Worm (Caenorhabditis elegans): ENCODE measurements around the gene F54E4.3.

F54E4.3 gene

DNA sequence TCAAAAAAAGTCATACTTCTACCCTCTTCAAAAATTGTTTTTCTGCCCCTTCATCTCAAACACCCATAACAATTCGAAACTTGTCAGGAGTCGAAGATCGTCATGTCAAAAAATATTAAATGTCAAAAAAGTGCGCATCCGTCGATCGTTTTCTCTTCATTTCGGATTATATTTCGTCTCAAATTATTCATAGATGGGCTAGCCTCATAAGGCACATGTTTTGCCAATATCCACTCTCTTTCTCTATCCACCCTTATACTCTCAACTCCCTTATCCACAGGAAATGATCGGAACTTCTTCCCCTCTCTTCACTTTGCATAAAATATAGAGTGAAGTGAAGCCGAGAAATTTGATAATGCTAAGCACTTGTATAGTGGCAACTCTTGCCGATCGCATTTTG, 2.5 kb downstream of the F54E4.3 start:
- no peak for TF ChIP-seq tab-1 (GFP tag; IDR thresholded peaks at IDR 0.05)
- TF ChIP-seq flt-1 (GFP tag; IDR thresholded peaks at IDR 0.05): no peak
- no peak for TF ChIP-seq ztf-23 (GFP tag; IDR thresholded peaks at IDR 0.05)
- no peak for TF ChIP-seq cog-1 (tag; optimal IDR thresholded peaks at IDR 0.05)
- no peak for TF ChIP-seq ref-1 (GFP tag; conservative IDR thresholded peaks at IDR 0.05)

DNA sequence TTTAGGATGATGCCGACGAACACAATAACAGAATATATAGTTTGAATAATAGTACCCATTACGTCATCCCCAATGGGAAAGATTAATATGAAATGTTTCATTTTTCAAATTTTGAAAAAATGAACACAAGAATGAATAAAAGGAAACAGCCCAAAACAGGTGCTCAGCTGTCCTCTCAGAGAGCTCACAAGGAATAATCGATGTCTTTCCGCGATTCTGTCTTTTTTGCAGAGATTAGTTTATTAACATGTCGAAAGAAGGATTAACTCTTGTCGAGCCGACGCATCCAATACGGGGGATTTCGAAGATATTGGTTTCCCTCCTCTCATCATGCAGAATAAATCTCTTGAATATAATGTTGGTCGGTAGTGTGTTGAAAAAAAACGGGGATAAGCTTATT, 7.4 kb downstream of the F54E4.3 start, which contains the start of gene F54E4.2:
Gene F54E4.2 (minus strand): TSS at position 101 of the 400 bp plus-strand sequence.
- TF ChIP-seq ztf-23 (GFP tag; IDR thresholded peaks at IDR 0.05): no peak
- no peak for TF ChIP-seq T22C8.4 (GFP tag; IDR thresholded peaks at IDR 0.05)
- TF ChIP-seq cog-1 (tag; optimal IDR thresholded peaks at IDR 0.05): no peak
- TF ChIP-seq ztf-29 (GFP tag; IDR thresholded peaks at IDR 0.05): no peak
- no peak for TF ChIP-seq flt-1 (GFP tag; IDR thresholded peaks at IDR 0.05)
- TF ChIP-seq ref-1 (GFP tag; conservative IDR thresholded peaks at IDR 0.05): no peak
- no peak for TF ChIP-seq klf-2 (GFP tag; conservative IDR thresholded peaks at IDR 0.05)
- no peak for TF ChIP-seq med-1 (GFP tag; optimal IDR thresholded peaks at IDR 0.05; ENCODE audit: insufficient read depth)
- no peak for TF ChIP-seq tab-1 (GFP tag; IDR thresholded peaks at IDR 0.05)

- no peak for TF ChIP-seq ztf-29 (GFP tag; IDR thresholded peaks at IDR 0.05)
- no peak for TF ChIP-seq klf-2 (GFP tag; conservative IDR thresholded peaks at IDR 0.05)
- TF ChIP-seq ref-1 (GFP tag; conservative IDR thresholded peaks at IDR 0.05): no peak
- TF ChIP-seq cog-1 (tag; optimal IDR thresholded peaks at IDR 0.05): no peak
- TF ChIP-seq T22C8.4 (GFP tag; IDR thresholded peaks at IDR 0.05): no peak
- TF ChIP-seq ztf-23 (GFP tag; IDR thresholded peaks at IDR 0.05): no peak
- no peak for TF ChIP-seq med-1 (GFP tag; optimal IDR thresholded peaks at IDR 0.05; ENCODE audit: insufficient read depth)
- no peak for TF ChIP-seq flt-1 (GFP tag; IDR thresholded peaks at IDR 0.05)
- TF ChIP-seq tab-1 (GFP tag; IDR thresholded peaks at IDR 0.05): no peak
These were observed 15.0 kb downstream of the F54E4.3 start for ce11 chrX:14621207-14621606.

- no peak for TF ChIP-seq ztf-23 (GFP tag; IDR thresholded peaks at IDR 0.05)
- no peak for TF ChIP-seq ref-1 (GFP tag; conservative IDR thresholded peaks at IDR 0.05)
- TF ChIP-seq flt-1 (GFP tag; IDR thresholded peaks at IDR 0.05): no peak
- TF ChIP-seq cog-1 (tag; optimal IDR thresholded peaks at IDR 0.05): no peak
- TF ChIP-seq klf-2 (GFP tag; conservative IDR thresholded peaks at IDR 0.05): no peak
- no peak for TF ChIP-seq med-1 (GFP tag; optimal IDR thresholded peaks at IDR 0.05; ENCODE audit: insufficient read depth)
- no peak for TF ChIP-seq tab-1 (GFP tag; IDR thresholded peaks at IDR 0.05)
These were observed 25.1 kb downstream of the F54E4.3 start, which contains the start of gene rbc-1 for ce11 chrX:14611074-14611473. TSS of gene rbc-1 (plus strand) at chrX:14611374.

DNA sequence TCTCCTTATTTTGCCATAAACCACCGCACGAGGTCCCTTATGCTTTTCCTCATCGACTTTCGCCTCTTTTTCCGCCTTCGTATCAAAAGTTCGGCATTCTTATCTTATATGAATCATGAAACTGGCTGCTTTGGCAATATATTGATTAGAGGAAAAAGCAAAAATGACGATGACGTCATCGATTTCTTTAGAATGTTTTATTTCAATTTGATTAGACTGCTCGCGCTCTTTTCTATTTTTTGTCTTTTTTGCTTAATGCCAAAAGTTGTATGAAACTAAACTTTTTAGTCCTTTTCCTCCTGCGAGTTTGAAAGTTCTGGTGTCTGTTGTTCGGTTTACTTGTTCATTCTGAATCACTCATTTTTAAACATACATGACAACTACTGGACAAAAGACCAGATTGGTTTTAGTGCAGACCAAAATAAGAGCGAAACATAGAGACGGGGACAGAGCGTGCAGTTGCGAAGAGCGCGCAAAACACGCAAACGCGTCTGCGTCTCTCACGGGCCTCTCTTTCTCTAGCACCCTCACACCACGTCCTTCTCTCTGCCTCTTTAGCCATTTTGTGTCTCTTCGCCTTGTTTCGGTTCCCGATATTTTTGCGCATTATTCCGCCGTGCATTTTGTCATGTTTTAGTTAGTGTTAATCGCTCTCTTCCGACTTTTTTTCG, 26.0 kb downstream of the F54E4.3 start:
- TF ChIP-seq ztf-23 (GFP tag; IDR thresholded peaks at IDR 0.05) (peak; percentile 12; the same call in 1 of the 2 replicates), flt-1 (GFP tag; IDR thresholded peaks at IDR 0.05) (peak; percentile 54; the same call in 1 of the 2 replicates), T22C8.4 (GFP tag; IDR thresholded peaks at IDR 0.05) (0 out of 2 replicates have a peak, but pooled peaks have one; percentile 9), med-1 (GFP tag; optimal IDR thresholded peaks at IDR 0.05; ENCODE audit: insufficient read depth) (no peak)

DNA sequence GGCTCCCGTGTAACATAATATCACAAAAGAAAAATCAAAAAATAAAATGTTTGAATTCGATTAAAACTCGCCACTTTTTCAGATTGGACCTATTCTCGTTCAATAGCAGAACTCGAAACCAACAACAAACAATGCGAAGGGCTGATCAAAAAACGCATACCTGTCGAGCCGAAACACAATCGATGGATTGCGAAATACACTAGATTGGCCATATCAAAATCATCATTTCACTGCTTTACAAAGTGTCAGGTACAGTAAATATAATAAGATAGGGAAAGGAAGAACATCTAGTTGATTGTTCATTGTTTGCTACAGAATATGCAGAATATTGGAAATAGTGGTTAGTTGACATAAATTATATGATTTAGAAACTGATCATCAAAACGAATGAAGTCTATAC, 28.5 kb downstream of the F54E4.3 start:
- TF ChIP-seq ztf-29 (GFP tag; IDR thresholded peaks at IDR 0.05) (no peak), klf-2 (GFP tag; conservative IDR thresholded peaks at IDR 0.05) (no peak), ztf-23 (GFP tag; IDR thresholded peaks at IDR 0.05) (no peak), tab-1 (GFP tag; IDR thresholded peaks at IDR 0.05) (no peak), flt-1 (GFP tag; IDR thresholded peaks at IDR 0.05) (no peak), cog-1 (tag; optimal IDR thresholded peaks at IDR 0.05) (no peak), T22C8.4 (GFP tag; IDR thresholded peaks at IDR 0.05) (no peak), ref-1 (GFP tag; conservative IDR thresholded peaks at IDR 0.05) (no peak), med-1 (GFP tag; optimal IDR thresholded peaks at IDR 0.05; ENCODE audit: insufficient read depth) (no peak)

DNA sequence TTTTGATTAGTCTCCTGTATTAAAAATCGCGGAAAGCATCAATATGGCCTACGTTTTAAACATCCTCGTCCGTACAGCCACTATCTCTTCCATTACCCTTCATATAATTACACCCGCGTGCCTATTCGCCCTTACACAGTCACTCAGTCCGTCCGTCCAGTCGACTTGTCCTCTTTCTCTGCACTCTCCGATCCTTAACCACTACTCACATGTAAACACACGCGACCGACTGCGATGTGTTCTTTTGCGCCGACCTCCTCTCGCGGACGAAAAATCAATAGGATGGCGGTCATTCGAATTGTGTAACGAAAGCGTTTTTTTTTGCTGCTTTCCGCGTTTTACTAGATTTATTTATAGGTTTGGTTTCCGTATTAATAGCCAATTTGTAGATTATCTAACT, 33.5 kb downstream of the F54E4.3 start, which contains the start of gene eor-2:
Gene eor-2 (plus strand): TSS at position 342 of the 400 bp plus-strand sequence.
- no peak for TF ChIP-seq ztf-29 (GFP tag; IDR thresholded peaks at IDR 0.05)
- no peak for TF ChIP-seq ref-1 (GFP tag; conservative IDR thresholded peaks at IDR 0.05)
- TF ChIP-seq tab-1 (GFP tag; IDR thresholded peaks at IDR 0.05): no peak
- no peak for TF ChIP-seq med-1 (GFP tag; optimal IDR thresholded peaks at IDR 0.05; ENCODE audit: insufficient read depth)
- TF ChIP-seq T22C8.4 (GFP tag; IDR thresholded peaks at IDR 0.05): peak; percentile 79
- TF ChIP-seq flt-1 (GFP tag; IDR thresholded peaks at IDR 0.05): peak; percentile 70; the same call in 1 of the 2 replicates
- peak; percentile 79 for TF ChIP-seq cog-1 (tag; optimal IDR thresholded peaks at IDR 0.05)
- TF ChIP-seq klf-2 (GFP tag; conservative IDR thresholded peaks at IDR 0.05): no peak
- no peak for TF ChIP-seq ztf-23 (GFP tag; IDR thresholded peaks at IDR 0.05)

DNA sequence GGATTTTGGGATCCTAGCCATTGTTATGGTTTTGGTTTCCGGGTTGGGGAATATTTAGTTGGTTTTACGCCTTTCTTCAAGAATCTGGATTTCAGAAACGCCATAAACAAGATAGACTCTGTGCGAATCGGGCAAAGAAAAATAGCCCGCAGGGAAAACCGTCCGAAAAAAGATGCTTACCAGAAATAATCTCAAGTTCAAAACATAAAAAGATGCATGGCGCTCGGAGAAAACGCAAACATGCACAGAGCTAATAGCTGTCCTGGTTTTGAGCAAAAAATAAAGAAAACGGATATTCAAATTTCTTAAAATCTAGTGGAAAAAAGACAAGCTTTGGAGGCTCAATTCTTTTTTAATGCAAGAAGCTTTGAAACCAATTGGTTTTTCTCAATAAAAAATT, 37.0 kb downstream of the F54E4.3 start, which contains the start of gene C44H4.6:
Gene C44H4.6 (minus strand): TSS at position 101 of the 400 bp plus-strand sequence.
- TF ChIP-seq ztf-23 (GFP tag; IDR thresholded peaks at IDR 0.05) (no peak), klf-2 (GFP tag; conservative IDR thresholded peaks at IDR 0.05) (no peak), flt-1 (GFP tag; IDR thresholded peaks at IDR 0.05) (no peak), med-1 (GFP tag; optimal IDR thresholded peaks at IDR 0.05; ENCODE audit: insufficient read depth) (no peak), ztf-29 (GFP tag; IDR thresholded peaks at IDR 0.05) (no peak), ref-1 (GFP tag; conservative IDR thresholded peaks at IDR 0.05) (no peak), T22C8.4 (GFP tag; IDR thresholded peaks at IDR 0.05) (no peak), cog-1 (tag; optimal IDR thresholded peaks at IDR 0.05) (no peak), tab-1 (GFP tag; IDR thresholded peaks at IDR 0.05) (no peak)

DNA sequence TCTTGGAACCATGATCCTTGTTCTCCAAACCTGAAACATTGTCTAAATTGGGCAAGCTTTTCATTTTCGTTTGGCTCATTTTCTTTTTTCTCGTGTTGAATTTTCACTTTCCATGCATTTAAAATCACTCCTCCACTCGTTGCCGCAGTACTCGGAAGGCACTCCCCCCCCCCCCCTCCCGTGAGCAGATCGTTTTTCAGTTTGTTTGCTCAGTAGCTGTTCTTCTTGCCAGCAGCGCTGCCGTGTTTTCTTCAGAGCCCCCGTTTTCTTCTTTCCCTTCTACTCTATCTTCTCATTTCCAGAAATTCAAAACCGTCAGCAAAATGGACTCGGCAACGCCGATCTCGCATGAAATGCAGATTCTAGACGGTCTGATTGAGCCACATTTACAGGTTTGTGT, 41.4 kb downstream of the F54E4.3 start, which contains the start of gene C44H4.8:
Gene C44H4.8 (plus strand): TSS at position 301 of the 400 bp plus-strand sequence.
- TF ChIP-seq cog-1 (tag; optimal IDR thresholded peaks at IDR 0.05) (no peak), T22C8.4 (GFP tag; IDR thresholded peaks at IDR 0.05) (no peak), ref-1 (GFP tag; conservative IDR thresholded peaks at IDR 0.05) (no peak), ztf-23 (GFP tag; IDR thresholded peaks at IDR 0.05) (no peak), flt-1 (GFP tag; IDR thresholded peaks at IDR 0.05) (no peak), ztf-29 (GFP tag; IDR thresholded peaks at IDR 0.05) (no peak), klf-2 (GFP tag; conservative IDR thresholded peaks at IDR 0.05) (no peak), tab-1 (GFP tag; IDR thresholded peaks at IDR 0.05) (no peak), med-1 (GFP tag; optimal IDR thresholded peaks at IDR 0.05; ENCODE audit: insufficient read depth) (no peak)
